Worm (Caenorhabditis elegans): ENCODE data around the gene lips-1.

Gene lips-1

DNA sequence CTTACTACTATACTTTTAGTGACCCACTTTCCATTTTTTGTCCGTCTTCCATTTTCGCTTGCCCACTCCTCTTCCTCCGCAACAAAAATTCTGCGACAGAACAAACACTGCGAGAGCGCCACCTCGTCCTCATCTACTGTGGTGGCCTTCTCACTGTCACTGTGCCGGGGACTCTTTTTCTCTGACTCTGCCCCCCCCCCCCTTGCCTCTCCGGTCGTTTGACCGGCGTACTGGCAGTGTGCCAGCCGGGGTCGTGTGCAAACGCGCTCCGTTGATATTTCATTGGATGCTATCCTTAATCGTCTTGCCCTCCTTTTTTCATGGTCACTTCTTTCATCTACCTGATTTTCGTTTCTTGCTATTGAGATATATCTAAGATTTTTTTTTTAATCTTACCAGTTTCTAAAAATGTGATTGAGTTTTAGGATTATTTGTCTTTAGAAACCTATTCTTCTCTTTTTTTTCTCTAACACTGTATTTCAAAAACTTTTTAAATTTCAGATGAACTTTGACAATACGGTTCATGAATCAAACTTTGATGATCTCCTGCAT, 12.0 kb upstream of the lips-1 start, which contains the start of gene atf-6 (continued):
- TF ChIP-seq ztf-4 (tag; optimal IDR thresholded peaks at IDR 0.05): no peak
- peak; percentile 67 for TF ChIP-seq jun-1 (tag; optimal IDR thresholded peaks at IDR 0.05)
- TF ChIP-seq nhr-28 (tag; optimal IDR thresholded peaks at IDR 0.05): no peak
- peak; percentile 15 for TF ChIP-seq R02D3.7 (tag; optimal IDR thresholded peaks at IDR 0.05)
- peak; percentile 90 for TF ChIP-seq pha-4 (tag; optimal IDR thresholded peaks at IDR 0.05)
- peak; percentile 96 for TF ChIP-seq nhr-23 (tag; optimal IDR thresholded peaks at IDR 0.05)
- TF ChIP-seq nhr-67 (tag; optimal IDR thresholded peaks at IDR 0.05): no peak
- TF ChIP-seq elt-3 (tag; optimal IDR thresholded peaks at IDR 0.05): peak in 1 of 3 experiments; percentile 42
- TF ChIP-seq mml-1 (tag; optimal IDR thresholded peaks at IDR 0.05): no peak
- peak; percentile 51 for TF ChIP-seq unc-62 (GFP tag; optimal IDR thresholded peaks at IDR 0.05)
- TF ChIP-seq nhr-12 (tag; optimal IDR thresholded peaks at IDR 0.05): no peak

ce11 chrX:12484078-12484477, 8.5 kb upstream of the lips-1 start:
- no peak for TF ChIP-seq egl-5 (tag; optimal IDR thresholded peaks at IDR 0.05)

ce11 chrX:12484749-12485148, 7.8 kb upstream of the lips-1 start, which contains the start of gene tbc-13:
Gene tbc-13 (plus strand): TSS chrX:12485049.
- TF ChIP-seq nhr-25 (tag; optimal IDR thresholded peaks at IDR 0.05): no peak
- TF ChIP-seq daf-12 (tag; optimal IDR thresholded peaks at IDR 0.05): no peak
- no peak for TF ChIP-seq nhr-23 (tag; optimal IDR thresholded peaks at IDR 0.05)
- TF ChIP-seq nhr-77 (tag; optimal IDR thresholded peaks at IDR 0.05): no peak
- TF ChIP-seq nhr-11 (tag; optimal IDR thresholded peaks at IDR 0.05): no peak
- TF ChIP-seq pqm-1 (tag; optimal IDR thresholded peaks at IDR 0.05): no peak
- no peak for TF ChIP-seq ztf-4 (tag; optimal IDR thresholded peaks at IDR 0.05)
- TF ChIP-seq ama-1 (optimal IDR thresholded peaks at IDR 0.05): no peak
- TF ChIP-seq elt-1 (tag; optimal IDR thresholded peaks at IDR 0.05): no peak
- no peak for TF ChIP-seq fkh-2 (tag; optimal IDR thresholded peaks at IDR 0.05)
- TF ChIP-seq lin-15B (tag; optimal IDR thresholded peaks at IDR 0.05): no peak
- TF ChIP-seq nfya-1 (tag; optimal IDR thresholded peaks at IDR 0.05; ENCODE audit: insufficient read depth): no peak
- TF ChIP-seq egl-5 (tag; optimal IDR thresholded peaks at IDR 0.05): no peak

DNA sequence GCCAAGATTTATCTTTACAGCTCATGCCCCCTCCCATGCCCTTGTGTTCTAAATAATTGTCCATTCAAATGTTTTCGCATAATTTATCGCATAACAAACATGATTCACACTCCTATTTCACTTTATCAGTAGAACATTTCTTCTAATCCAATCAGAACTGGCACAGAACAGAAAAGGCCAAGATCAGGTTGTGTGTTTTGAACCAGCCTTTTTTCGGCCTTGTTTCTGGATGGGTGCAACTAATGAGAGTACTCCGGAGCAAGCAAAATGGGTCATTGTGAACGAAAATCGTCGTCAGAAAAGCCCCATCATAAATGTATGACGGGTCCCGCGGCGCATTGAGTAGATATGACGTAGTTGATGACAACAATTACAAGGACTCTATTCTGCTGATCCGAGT, 1.4 kb upstream of the lips-1 start:
- TF ChIP-seq fos-1 (tag; optimal IDR thresholded peaks at IDR 0.05) (no peak), nhr-28 (tag; optimal IDR thresholded peaks at IDR 0.05) (no peak), ceh-82 (tag; optimal IDR thresholded peaks at IDR 0.05) (no peak), unc-39 (tag; optimal IDR thresholded peaks at IDR 0.05) (no peak), aly-2 (tag; optimal IDR thresholded peaks at IDR 0.05) (no peak), elt-3 (tag; optimal IDR thresholded peaks at IDR 0.05) (no peak), ceh-16 (tag; optimal IDR thresholded peaks at IDR 0.05) (no peak), elt-1 (tag; optimal IDR thresholded peaks at IDR 0.05) (no peak), ceh-28 (tag; optimal IDR thresholded peaks at IDR 0.05) (no peak)

- TF ChIP-seq nhr-237 (tag; optimal IDR thresholded peaks at IDR 0.05) (no peak), unc-62 (GFP tag; optimal IDR thresholded peaks at IDR 0.05) (no peak), fos-1 (tag; optimal IDR thresholded peaks at IDR 0.05) (peak; percentile 77), ceh-9 (tag; optimal IDR thresholded peaks at IDR 0.05) (no peak), hmg-11 (tag; optimal IDR thresholded peaks at IDR 0.05) (no peak), nhr-25 (tag; optimal IDR thresholded peaks at IDR 0.05) (peak; percentile 88), ceh-28 (tag; optimal IDR thresholded peaks at IDR 0.05) (peak; percentile 77), aly-2 (tag; optimal IDR thresholded peaks at IDR 0.05) (no peak), ceh-16 (tag; optimal IDR thresholded peaks at IDR 0.05) (no peak), unc-39 (tag; optimal IDR thresholded peaks at IDR 0.05) (no peak), ZK546.5 (tag; optimal IDR thresholded peaks at IDR 0.05) (no peak), lsy-12 (tag; optimal IDR thresholded peaks at IDR 0.05) (peak; percentile 88), pha-4 (tag; optimal IDR thresholded peaks at IDR 0.05) (peak; percentile 69), lin-15B (tag; optimal IDR thresholded peaks at IDR 0.05) (no peak), elt-2 (tag; optimal IDR thresholded peaks at IDR 0.05) (peak; percentile 99), mdl-1 (tag; optimal IDR thresholded peaks at IDR 0.05) (peak; percentile 2), egl-5 (tag; optimal IDR thresholded peaks at IDR 0.05) (no peak), daf-12 (tag; optimal IDR thresholded peaks at IDR 0.05) (no peak), nhr-67 (tag; optimal IDR thresholded peaks at IDR 0.05) (no peak), zag-1 (tag; optimal IDR thresholded peaks at IDR 0.05) (no peak), fkh-10 (GFP tag; optimal IDR thresholded peaks at IDR 0.05) (no peak), ztf-4 (tag; optimal IDR thresholded peaks at IDR 0.05) (peak; percentile 3), nhr-76 (tag; optimal IDR thresholded peaks at IDR 0.05) (no peak), nhr-11 (tag; optimal IDR thresholded peaks at IDR 0.05) (no peak), ama-1 (optimal IDR thresholded peaks at IDR 0.05) (no peak), nhr-77 (tag; optimal IDR thresholded peaks at IDR 0.05) (no peak), fkh-2 (tag; optimal IDR thresholded peaks at IDR 0.05) (no peak), tbx-2 (tag; optimal IDR thresholded peaks at IDR 0.05) (peak; percentile 47), elt-3 (tag; optimal IDR thresholded peaks at IDR 0.05) (peak in 2 of 3 experiments; percentile 4 to 84), snpc-4 (tag; optimal IDR thresholded peaks at IDR 0.05) (no peak), nhr-23 (tag; optimal IDR thresholded peaks at IDR 0.05) (peak; percentile 94), lin-39 (tag; optimal IDR thresholded peaks at IDR 0.05) (no peak), nfya-1 (tag; optimal IDR thresholded peaks at IDR 0.05; ENCODE audit: insufficient read depth) (no peak), sea-2 (GFP tag; optimal IDR thresholded peaks at IDR 0.05) (no peak), ceh-82 (tag; optimal IDR thresholded peaks at IDR 0.05) (no peak)
Observed at ce11 chrX:12500777-12501176, 8.2 kb downstream of the lips-1 start.
